Fruit fly (Drosophila melanogaster) whole organism, embryonic: Measurements from ENCODE around the gene CG17134.
A peak's percentile ranks its signal among the peaks of the same experiment; 100 is the strongest.

Experiments used
- Abd-B ChIP-seq: fragments of 200-800 bp; sonication (Bioruptor generic); optimal IDR thresholded peaks from 2 replicates; lab custom pipeline; 2018; ENCODE audit warnings: missing biosample characterization, mild to moderate bottlenecking, missing genetic modification characterization, moderate library complexity
- B-H1 ChIP-seq: fragments of 200-800 bp; sonication (Bioruptor generic); IDR thresholded peaks from 3 replicates; pipeline ENCODE4 v1.3.6; 2022; ENCODE audit warnings: missing biosample characterization, missing genetic modification characterization
- Bdp1 ChIP-seq: fragments of 200-800 bp; sonication (Bioruptor generic); optimal IDR thresholded peaks from 3 replicates; lab custom pipeline; 2016; ENCODE audit warnings: missing biosample characterization, missing genetic modification characterization
- CG11247 ChIP-seq: fragments of 200-800 bp; sonication (Bioruptor generic); IDR thresholded peaks from 2 replicates; pipeline ENCODE4 v1.3.6; 2022; ENCODE audit warnings: missing biosample characterization, missing genetic modification characterization
- CG11696 ChIP-seq: fragments of 200-800 bp; sonication (Bioruptor generic); IDR thresholded peaks from 2 replicates; pipeline ENCODE4 v1.3.6; 2022; ENCODE audit warnings: missing biosample characterization, missing genetic modification characterization
- CG12219 ChIP-seq: fragments of 200-800 bp; sonication (Bioruptor generic); optimal IDR thresholded peaks from 3 replicates; lab custom pipeline; 2018; ENCODE audit warnings: missing biosample characterization, mild to moderate bottlenecking, missing genetic modification characterization
- CG13287 ChIP-seq: fragments of 200-800 bp; sonication (Bioruptor generic); IDR thresholded peaks from 2 replicates; pipeline ENCODE4 v1.3.6; 2022; ENCODE audit warnings: missing biosample characterization, missing genetic modification characterization; ENCODE audit not compliant: partially characterized antibody
- CG18262 ChIP-seq: fragments of 200-800 bp; optimal IDR thresholded peaks from 3 replicates; lab custom pipeline; 2019; ENCODE audit warnings: missing biosample characterization, mild to moderate bottlenecking, missing genetic modification characterization, moderate library complexity
- CG18764 ChIP-seq: fragments of 200-800 bp; sonication (Bioruptor generic); optimal IDR thresholded peaks from 3 replicates; lab custom pipeline; 2016; ENCODE audit warnings: missing biosample characterization, missing genetic modification characterization
- CG2889 ChIP-seq: fragments of 200-800 bp; sonication (Bioruptor generic); IDR thresholded peaks from 3 replicates; pipeline ENCODE4 v1.3.6; 2022; ENCODE audit warnings: missing biosample characterization, missing genetic modification characterization
- CG4282 ChIP-seq: fragments of 200-800 bp; sonication (Bioruptor generic); optimal IDR thresholded peaks from 2 replicates; lab custom pipeline; 2016; ENCODE audit warnings: missing biosample characterization, missing genetic modification characterization
- CG4328 ChIP-seq: fragments of 200-800 bp; sonication (Bioruptor generic); optimal IDR thresholded peaks from 3 replicates; lab custom pipeline; 2017; ENCODE audit warnings: missing biosample characterization, missing genetic modification reagents, missing genetic modification characterization
- CG7271 ChIP-seq: fragments of 200-800 bp; sonication (Bioruptor generic); optimal IDR thresholded peaks from 2 replicates; lab custom pipeline; 2018; ENCODE audit warnings: missing biosample characterization, mild to moderate bottlenecking, missing genetic modification characterization, moderate library complexity
- CG7556 ChIP-seq: fragments of 200-800 bp; sonication (Bioruptor generic); optimal IDR thresholded peaks from 2 replicates; lab custom pipeline; 2017; ENCODE audit warnings: missing biosample characterization, mild to moderate bottlenecking, missing genetic modification characterization
- CG8290 ChIP-seq, 3 experiments: fragments of 200-800 bp; sonication (Bioruptor generic); optimal IDR thresholded peaks; 2 replicates each; lab custom pipeline; 2016 to 2019; ENCODE audit warnings: missing biosample characterization in 3 of 3, missing genetic modification characterization in 3 of 3, mild to moderate bottlenecking in 2 of 3, moderate library complexity in 1 of 3
- CG9609 ChIP-seq: fragments of 200-800 bp; sonication (Bioruptor generic); optimal IDR thresholded peaks from 3 replicates; lab custom pipeline; 2016; ENCODE audit warnings: missing biosample characterization, missing genetic modification characterization
- CG9876 ChIP-seq: fragments of 200-800 bp; sonication (Bioruptor generic); optimal IDR thresholded peaks from 2 replicates; lab custom pipeline; 2016; ENCODE audit warnings: missing biosample characterization, missing genetic modification characterization
- D ChIP-seq, 2 experiments: fragments of 200-800 bp in 1 of 2; fragments of >200 bp in 1 of 2; sonication (Bioruptor generic) in 1 of 2; optimal IDR thresholded peaks; 2 replicates in 1 of 2; 3 replicates in 1 of 2; lab custom pipeline; 2017; ENCODE audit warnings: mild to moderate bottlenecking in 1 of 2, missing biosample characterization in 1 of 2, missing genetic modification characterization in 1 of 2, missing genetic modification reagents in 1 of 2
- D19A ChIP-seq: fragments of 200-800 bp; optimal IDR thresholded peaks from 3 replicates; lab custom pipeline; 2019; ENCODE audit warnings: missing biosample characterization, mild to moderate bottlenecking, missing genetic modification characterization, moderate library complexity
- Dbx ChIP-seq: fragments of 200-800 bp; sonication (Bioruptor generic); IDR thresholded peaks from 3 replicates; pipeline ENCODE4 v1.3.6; 2022; ENCODE audit warnings: missing biosample characterization, missing genetic modification characterization
- Eip74EF ChIP-seq, 2 experiments: fragments of 200-800 bp in 1 of 2; fragments of >200 bp in 1 of 2; sonication (Bioruptor generic) in 1 of 2; optimal IDR thresholded peaks; 2 replicates each; lab custom pipeline; 2017 to 2019; ENCODE audit warnings: missing biosample characterization in 2 of 2, missing genetic modification characterization in 2 of 2, mild to moderate bottlenecking in 1 of 2, moderate library complexity in 1 of 2
- Ets97D ChIP-seq: fragments of 200-800 bp; sonication (Bioruptor generic); optimal IDR thresholded peaks from 3 replicates; lab custom pipeline; 2016; ENCODE audit warnings: missing biosample characterization, missing genetic modification characterization
- Hand ChIP-seq: fragments of 200-800 bp; sonication (Bioruptor generic); optimal IDR thresholded peaks from 2 replicates; lab custom pipeline; 2017; ENCODE audit warnings: mild to moderate bottlenecking, missing biosample characterization, missing genetic modification reagents, missing genetic modification characterization
- Hmr ChIP-seq: fragments of 200-800 bp; sonication (Bioruptor generic); optimal IDR thresholded peaks from 3 replicates; lab custom pipeline; 2017; ENCODE audit warnings: mild to moderate bottlenecking, missing biosample characterization, missing genetic modification reagents, missing genetic modification characterization
- Lpt ChIP-seq: fragments of >200 bp; optimal IDR thresholded peaks from 2 replicates; lab custom pipeline; 2018; ENCODE audit warnings: missing biosample characterization, missing genetic modification characterization
- Mad ChIP-seq: fragments of 200-800 bp; sonication (Bioruptor generic); optimal IDR thresholded peaks from 2 replicates; lab custom pipeline; 2016; ENCODE audit warnings: missing biosample characterization, missing genetic modification characterization
- Med ChIP-seq: fragments of 200-800 bp; sonication (Bioruptor generic); peaks from one replicate; lab custom pipeline; 2016; ENCODE audit warnings: missing biosample characterization, missing genetic modification characterization, mild to moderate bottlenecking, inconsistent platforms, moderate library complexity
- Mrtf ChIP-seq: fragments of 200-800 bp; sonication (Bioruptor generic); IDR thresholded peaks from 3 replicates; pipeline ENCODE4 v1.3.6; 2022; ENCODE audit warnings: missing biosample characterization, missing genetic modification characterization
- Myb ChIP-seq: fragments of 200-800 bp; sonication (Bioruptor generic); optimal IDR thresholded peaks from 2 replicates; lab custom pipeline; 2016; ENCODE audit warnings: missing biosample characterization, missing genetic modification characterization
- Six4 ChIP-seq: fragments of 200-800 bp; sonication (Bioruptor generic); optimal IDR thresholded peaks from 2 replicates; lab custom pipeline; 2016; ENCODE audit warnings: missing biosample characterization, missing genetic modification characterization
- Sry-β ChIP-seq: fragments of 200-800 bp; sonication (Bioruptor generic); optimal IDR thresholded peaks from 2 replicates; lab custom pipeline; 2018; ENCODE audit warnings: missing biosample characterization, mild to moderate bottlenecking, missing genetic modification characterization, moderate library complexity
- Tbp ChIP-seq: fragments of >200 bp; optimal IDR thresholded peaks from 2 replicates; lab custom pipeline; 2018; ENCODE audit warnings: missing biosample characterization, missing genetic modification characterization
- Usf ChIP-seq: fragments of 200-800 bp; sonication (Bioruptor generic); optimal IDR thresholded peaks from 2 replicates; lab custom pipeline; 2017; ENCODE audit warnings: missing genotype, missing biosample characterization, missing genetic modification characterization
- Xrp1 ChIP-seq: fragments of 200-800 bp; sonication (Bioruptor generic); IDR thresholded peaks from 2 replicates; pipeline ENCODE4 v1.3.6; 2022; ENCODE audit warnings: missing biosample characterization, missing genetic modification characterization
- cg ChIP-seq: fragments of 200-800 bp; sonication (Bioruptor generic); optimal IDR thresholded peaks from 3 replicates; lab custom pipeline; 2019; ENCODE audit warnings: missing biosample characterization, mild to moderate bottlenecking, missing genetic modification characterization, moderate library complexity
- corto ChIP-seq: fragments of 200-800 bp; sonication (Bioruptor generic); optimal IDR thresholded peaks from 2 replicates; lab custom pipeline; 2016; ENCODE audit warnings: missing biosample characterization, mild to moderate bottlenecking, missing genetic modification characterization, moderate library complexity
- crc ChIP-seq: fragments of 200-800 bp; sonication (Bioruptor generic); optimal IDR thresholded peaks from 2 replicates; lab custom pipeline; 2016; ENCODE audit warnings: missing biosample characterization, missing genetic modification characterization
- crol ChIP-seq: fragments of 200-800 bp; sonication (Bioruptor generic); IDR thresholded peaks from 2 replicates; pipeline ENCODE4 v1.3.6; 2022; ENCODE audit warnings: missing biosample characterization, missing genetic modification characterization
- crp ChIP-seq, 2 experiments: fragments of 200-800 bp; sonication (Bioruptor generic); optimal IDR thresholded peaks; 2 replicates in 1 of 2; 3 replicates in 1 of 2; lab custom pipeline; 2017; ENCODE audit warnings: missing biosample characterization in 2 of 2, missing genetic modification characterization in 2 of 2, mild to moderate bottlenecking in 1 of 2, moderate library complexity in 1 of 2
- danr ChIP-seq: fragments of 200-800 bp; sonication (Bioruptor generic); IDR thresholded peaks from 2 replicates; pipeline ENCODE4 v1.3.6; 2022; ENCODE audit warnings: missing biosample characterization, missing genetic modification characterization
- gcm2 ChIP-seq: fragments of 200-800 bp; sonication (Bioruptor generic); optimal IDR thresholded peaks from 2 replicates; lab custom pipeline; 2016; ENCODE audit warnings: missing biosample characterization, missing genetic modification characterization
- gem ChIP-seq: fragments of 200-800 bp; sonication (Bioruptor generic); optimal IDR thresholded peaks from 2 replicates; lab custom pipeline; 2019; ENCODE audit warnings: missing biosample characterization, mild to moderate bottlenecking, missing genetic modification characterization, moderate library complexity
- ham ChIP-seq: fragments of 200-800 bp; sonication (Bioruptor generic); IDR thresholded peaks from 2 replicates; pipeline ENCODE4 v1.3.6; 2022; ENCODE audit warnings: missing biosample characterization, missing genetic modification characterization
- hb ChIP-seq: fragments of 200-800 bp; sonication (Bioruptor generic); IDR thresholded peaks from 3 replicates; pipeline ENCODE4 v1.3.6; 2022; ENCODE audit warnings: missing biosample characterization, missing genetic modification characterization; ENCODE audit not compliant: partially characterized antibody
- jigr1 ChIP-seq: fragments of 200-800 bp; sonication (Bioruptor generic); IDR thresholded peaks from 3 replicates; pipeline ENCODE4 v1.3.6; 2022; ENCODE audit warnings: missing biosample characterization, missing genetic modification characterization
- lab ChIP-seq: fragments of 200-800 bp; sonication (Bioruptor generic); optimal IDR thresholded peaks from 3 replicates; lab custom pipeline; 2017; ENCODE audit warnings: missing biosample characterization, missing genetic modification characterization, mild to moderate bottlenecking, moderate library complexity, missing genetic modification reagents
- lilli ChIP-seq: fragments of 200-800 bp; sonication (Bioruptor generic); optimal IDR thresholded peaks from 3 replicates; lab custom pipeline; 2016; ENCODE audit warnings: missing biosample characterization, missing genetic modification characterization
- psq ChIP-seq: fragments of 200-800 bp; sonication (Bioruptor generic); optimal IDR thresholded peaks from 2 replicates; lab custom pipeline; 2017; ENCODE audit warnings: missing biosample characterization, missing genetic modification characterization
- tx ChIP-seq: fragments of 200-800 bp; sonication (Bioruptor generic); optimal IDR thresholded peaks from 2 replicates; lab custom pipeline; 2016; ENCODE audit warnings: missing biosample characterization, missing genetic modification characterization

CG17134 gene

dm6 chr2L:10856328-10856942, 35.9 kb downstream of the CG17134 start, which contains the start of gene Dnz1 (continued):
- no peak for TF ChIP-seq Ets97D (GFP tag; lab: Kevin White, UChicago)
- TF ChIP-seq corto (GFP tag; lab: Kevin White, UChicago) = no peak
- TF ChIP-seq Med (GFP tag; lab: Kevin White, UChicago) = peak; percentile 75
- TF ChIP-seq CG12219 (GFP tag; lab: Kevin White, UChicago) = no peak
- TF ChIP-seq Bdp1 (GFP tag; lab: Kevin White, UChicago) = no peak
- peak; percentile 83 for TF ChIP-seq crol (GFP tag; lab: Robert Waterston, UW)
- peak; percentile 23 for TF ChIP-seq D19A
- peak; percentile 27; the same call in 1 of the 2 replicates for TF ChIP-seq CG13287 (GFP tag; lab: Robert Waterston, UW)
- TF ChIP-seq hb (GFP tag; lab: Robert Waterston, UW) = no peak
- TF ChIP-seq CG2889 (GFP tag; lab: Robert Waterston, UW) = no peak
- TF ChIP-seq gem (tag; lab: Kevin White, UChicago) = peak; percentile 73
- no peak for TF ChIP-seq jigr1 (GFP tag; lab: Robert Waterston, UW)
- peak; percentile 51 for TF ChIP-seq lab (GFP tag; lab: Kevin White, UChicago)
- no peak for TF ChIP-seq D (optimal IDR thresholded peaks at IDR 0.05; lab: Kevin White, UChicago)
- TF ChIP-seq D (GFP tag; optimal IDR thresholded peaks at IDR 0.05; lab: Kevin White, UChicago) = no peak
- TF ChIP-seq Mrtf (GFP tag; lab: Robert Waterston, UW) = no peak
- TF ChIP-seq ham (GFP tag; lab: Robert Waterston, UW) = no peak
- peak; percentile 60 for TF ChIP-seq Xrp1 (GFP tag; lab: Robert Waterston, UW)
- TF ChIP-seq psq (GFP tag; lab: Kevin White, UChicago) = no peak
- TF ChIP-seq cg (GFP tag; lab: Kevin White, UChicago) = no peak
- no peak for TF ChIP-seq Lpt
- TF ChIP-seq Eip74EF (GFP tag; optimal IDR thresholded peaks at IDR 0.05; lab: Kevin White, UChicago) = no peak
- TF ChIP-seq CG18262 (tag; lab: Kevin White, UChicago) = peak; percentile 59
- TF ChIP-seq Dbx (GFP tag; lab: Robert Waterston, UW) = peak; percentile 49; the same call in 2 of the 3 replicates
- no peak for TF ChIP-seq CG9876 (GFP tag; lab: Kevin White, UChicago)
- 0 out of 2 replicates have a peak, but pooled peaks have one; percentile 8 for TF ChIP-seq CG11696 (GFP tag; lab: Robert Waterston, UW)
- no peak for TF ChIP-seq Tbp
- peak; percentile 70 for TF ChIP-seq lilli (GFP tag; lab: Kevin White, UChicago)
- peak; percentile 35 for TF ChIP-seq Myb (GFP tag; lab: Kevin White, UChicago)
- TF ChIP-seq CG7556 = peak; percentile 16
- TF ChIP-seq CG4328 = peak; percentile 16
- no peak for TF ChIP-seq Mad (GFP tag; lab: Kevin White, UChicago)
- TF ChIP-seq CG7271 (tag; lab: Kevin White, UChicago) = no peak
- no peak for TF ChIP-seq CG8290 (GFP tag; optimal IDR thresholded peaks at IDR 0.05; lab: Kevin White, UChicago)
- no peak for TF ChIP-seq CG8290 (tag; optimal IDR thresholded peaks at IDR 0.05; lab: Kevin White, UChicago)
- TF ChIP-seq Usf (GFP tag; lab: Kevin White, UChicago) = no peak
- TF ChIP-seq Hand = no peak
- TF ChIP-seq CG11247 (GFP tag; lab: Robert Waterston, UW) = peak; percentile 75
- no peak for TF ChIP-seq CG18764 (GFP tag; lab: Kevin White, UChicago)
- no peak for TF ChIP-seq danr (GFP tag; lab: Robert Waterston, UW)
- TF ChIP-seq tx (GFP tag; lab: Kevin White, UChicago) = peak; percentile 22
- TF ChIP-seq Six4 = peak; percentile 43
- TF ChIP-seq gcm2 (GFP tag; lab: Kevin White, UChicago) = no peak
- no peak for TF ChIP-seq crp (GFP tag; optimal IDR thresholded peaks at IDR 0.05; lab: Kevin White, UChicago)
- no peak for TF ChIP-seq CG4282 (GFP tag; lab: Kevin White, UChicago)
- no peak for TF ChIP-seq crc (GFP tag; lab: Kevin White, UChicago)
- TF ChIP-seq Abd-B (GFP tag; lab: Kevin White, UChicago) = peak; percentile 1
- no peak for TF ChIP-seq Sry-β (GFP tag; lab: Kevin White, UChicago)
- peak; percentile 61 for TF ChIP-seq Hmr (GFP tag; lab: Kevin White, UChicago)
- TF ChIP-seq B-H1 (GFP tag; lab: Robert Waterston, UW) = peak; percentile 19; the same call in 1 of the 3 replicates
- no peak for TF ChIP-seq CG9609 (GFP tag; lab: Kevin White, UChicago)
